Fruit fly (Drosophila melanogaster): ENCODE results near the gene CG5112.

Gene CG5112

dm6 chr3R:25531905-25532387, 40.7 kb downstream of the CG5112 start (continued):
- TF ChIP-seq CG16779 (GFP tag; IDR thresholded peaks at IDR 0.05) (no peak), disco-r (GFP tag; optimal IDR thresholded peaks at IDR 0.05) (no peak), CG18476 (GFP tag; optimal IDR thresholded peaks at IDR 0.05) (no peak), CG43689 (GFP tag; IDR thresholded peaks at IDR 0.05) (no peak), CG11696 (GFP tag; IDR thresholded peaks at IDR 0.05) (peak; percentile 45; the same call in 1 of the 2 replicates), CG10366 (GFP tag; IDR thresholded peaks at IDR 0.05) (peak; percentile 56), CG33213 (GFP tag; optimal IDR thresholded peaks at IDR 0.05) (peak; percentile 8), ara (GFP tag; IDR thresholded peaks at IDR 0.05) (no peak), CG12071 (GFP tag; optimal IDR thresholded peaks at IDR 0.05) (no peak), CG11456 (GFP tag; IDR thresholded peaks at IDR 0.05) (0 out of 3 replicates have a peak, but pooled peaks have one; percentile 49), hb (GFP tag; IDR thresholded peaks at IDR 0.05; ENCODE audit: partially characterized antibody) (0 out of 3 replicates have a peak, but pooled peaks have one; percentile 50), Sry-β (GFP tag; optimal IDR thresholded peaks at IDR 0.05) (no peak), CG31365 (tag; optimal IDR thresholded peaks at IDR 0.05) (no peak), cato (GFP tag; optimal IDR thresholded peaks at IDR 0.05; ENCODE audit: borderline replicate concordance) (no peak), CG9727 (GFP tag; optimal IDR thresholded peaks at IDR 0.05) (no peak), gt (GFP tag; IDR thresholded peaks at IDR 0.05) (no peak), Myb (GFP tag; optimal IDR thresholded peaks at IDR 0.05) (peak; percentile 1), CG18262 (tag; optimal IDR thresholded peaks at IDR 0.05) (no peak), CG31441 (GFP tag; IDR thresholded peaks at IDR 0.05) (peak; percentile 16; the same call in 1 of the 2 replicates), CG6272 (GFP tag; IDR thresholded peaks at IDR 0.05) (no peak), Dad (GFP tag; optimal IDR thresholded peaks at IDR 0.05) (no peak), Oaz (GFP tag; IDR thresholded peaks at IDR 0.05) (no peak), scrt (GFP tag; optimal IDR thresholded peaks at IDR 0.05) (no peak), toy (GFP tag; IDR thresholded peaks at IDR 0.05) (no peak), fd96Cb (tag; optimal IDR thresholded peaks at IDR 0.05) (no peak), CG13775 (GFP tag; optimal IDR thresholded peaks at IDR 0.05) (no peak), Elba2 (GFP tag; optimal IDR thresholded peaks at IDR 0.05) (no peak), Aef1 (GFP tag; IDR thresholded peaks at IDR 0.05) (peak; percentile 48; the same call in 2 of the 3 replicates), sob (GFP tag; IDR thresholded peaks at IDR 0.05) (0 out of 2 replicates have a peak, but pooled peaks have one; percentile 37), bbx (GFP tag; IDR thresholded peaks at IDR 0.05; ENCODE audit: partially characterized antibody) (no peak), CHES-1-like (GFP tag; optimal IDR thresholded peaks at IDR 0.05) (no peak), slp2 (GFP tag; optimal IDR thresholded peaks at IDR 0.05) (no peak), CG12219 (GFP tag; optimal IDR thresholded peaks at IDR 0.05) (no peak), Gsc (GFP tag; IDR thresholded peaks at IDR 0.05) (no peak), Hand (GFP tag; optimal IDR thresholded peaks at IDR 0.05) (no peak), CrebB (tag; optimal IDR thresholded peaks at IDR 0.05) (no peak), gcm (GFP tag; optimal IDR thresholded peaks at IDR 0.05) (no peak), Atf3 (GFP tag; optimal IDR thresholded peaks at IDR 0.05) (no peak), CG1024 (GFP tag; IDR thresholded peaks at IDR 0.05) (peak; percentile 52; the same call in 1 of the 2 replicates), unc-4 (GFP tag; IDR thresholded peaks at IDR 0.05; ENCODE audit: partially characterized antibody) (no peak), CG9215 (GFP tag; IDR thresholded peaks at IDR 0.05) (no peak; the same call in 1 of the 2 replicates), D (optimal IDR thresholded peaks at IDR 0.05) (no peak), D (GFP tag; optimal IDR thresholded peaks at IDR 0.05) (no peak), Spps (tag; optimal IDR thresholded peaks at IDR 0.05) (no peak), trem (tag; optimal IDR thresholded peaks at IDR 0.05) (no peak), MBD-R2 (GFP tag; IDR thresholded peaks at IDR 0.05) (no peak), peb (GFP tag; IDR thresholded peaks at IDR 0.05) (0 out of 2 replicates have a peak, but pooled peaks have one; percentile 6), Asciz (GFP tag; optimal IDR thresholded peaks at IDR 0.05) (peak; percentile 47), CG4820 (GFP tag; optimal IDR thresholded peaks at IDR 0.05) (peak; percentile 54), CG6813 (GFP tag; optimal IDR thresholded peaks at IDR 0.05) (peak; percentile 22), mld (GFP tag; IDR thresholded peaks at IDR 0.05; ENCODE audit: partially characterized antibody) (no peak)
